Fruit fly (Drosophila melanogaster): ENCODE measurements around the gene CG31220.

The CG31220 gene

dm6 chr3R:19671223-19671991 is 23.1 kb downstream of the CG31220 start, which contains the start of gene Naam (continued):
- no peak for TF ChIP-seq dimm (GFP tag; IDR thresholded peaks at IDR 0.05)
- no peak for TF ChIP-seq CG10979 (tag; optimal IDR thresholded peaks at IDR 0.05)
- TF ChIP-seq CG17802 (tag; optimal IDR thresholded peaks at IDR 0.05), result peak; percentile 41
- peak; percentile 89 for TF ChIP-seq CG16779 (GFP tag; IDR thresholded peaks at IDR 0.05)
- peak; percentile 57; the same call in 1 of the 2 replicates for TF ChIP-seq E2f2 (GFP tag; IDR thresholded peaks at IDR 0.05)
- TF ChIP-seq CG9215 (GFP tag; IDR thresholded peaks at IDR 0.05), result peak; percentile 53
- TF ChIP-seq bbx (GFP tag; IDR thresholded peaks at IDR 0.05; ENCODE audit: partially characterized antibody), result no peak
- peak; percentile 67 for TF ChIP-seq gcm2 (GFP tag; optimal IDR thresholded peaks at IDR 0.05)
- TF ChIP-seq gcm (GFP tag; optimal IDR thresholded peaks at IDR 0.05), result peak; percentile 73
- TF ChIP-seq MESR4 (GFP tag; optimal IDR thresholded peaks at IDR 0.05), result peak; percentile 19
- peak; percentile 85 for TF ChIP-seq Drgx (GFP tag; IDR thresholded peaks at IDR 0.05)
- no peak for TF ChIP-seq tup (GFP tag; optimal IDR thresholded peaks at IDR 0.05)
- no peak for TF ChIP-seq HLHmδ (GFP tag; optimal IDR thresholded peaks at IDR 0.05)
- peak; percentile 76 for TF ChIP-seq wek (GFP tag; optimal IDR thresholded peaks at IDR 0.05)
- peak; percentile 97 for TF ChIP-seq exex (tag; optimal IDR thresholded peaks at IDR 0.05)
- peak; percentile 77 for TF ChIP-seq slbo (GFP tag; IDR thresholded peaks at IDR 0.05)
- peak; percentile 8 for TF ChIP-seq ab (GFP tag; optimal IDR thresholded peaks at IDR 0.05)
- TF ChIP-seq Oli (tag; optimal IDR thresholded peaks at IDR 0.05), result peak; percentile 72
- TF ChIP-seq CG13296 (GFP tag; optimal IDR thresholded peaks at IDR 0.05), result peak; percentile 74
- peak; percentile 46; the same call in 1 of the 3 replicates for TF ChIP-seq B-H1 (GFP tag; IDR thresholded peaks at IDR 0.05)
- peak; percentile 22 for TF ChIP-seq CG12299 (tag; optimal IDR thresholded peaks at IDR 0.05)
- TF ChIP-seq CG32772 (GFP tag; IDR thresholded peaks at IDR 0.05), result no peak
- no peak for TF ChIP-seq fd102C (GFP tag; optimal IDR thresholded peaks at IDR 0.05)
- peak; percentile 77 for TF ChIP-seq az2 (GFP tag; optimal IDR thresholded peaks at IDR 0.05)
- TF ChIP-seq Gsc (GFP tag; IDR thresholded peaks at IDR 0.05), result no peak
- TF ChIP-seq CG31388 (GFP tag; optimal IDR thresholded peaks at IDR 0.05), result no peak
- TF ChIP-seq CG18619 (GFP tag; optimal IDR thresholded peaks at IDR 0.05), result peak; percentile 74
- no peak for TF ChIP-seq CG6791 (GFP tag; IDR thresholded peaks at IDR 0.05; ENCODE audit: partially characterized antibody)
- TF ChIP-seq CG17612 (GFP tag; IDR thresholded peaks at IDR 0.05), result 0 out of 2 replicates have a peak, but pooled peaks have one; percentile 32
- peak; percentile 86 for TF ChIP-seq Fer1 (GFP tag; optimal IDR thresholded peaks at IDR 0.05)
- peak; percentile 58 for TF ChIP-seq sisA (GFP tag; IDR thresholded peaks at IDR 0.05)
- peak; percentile 77 for TF ChIP-seq Dip3 (GFP tag; optimal IDR thresholded peaks at IDR 0.05)
- TF ChIP-seq CG12659 (GFP tag; optimal IDR thresholded peaks at IDR 0.05), result peak; percentile 76
- TF ChIP-seq CG2678 (tag; optimal IDR thresholded peaks at IDR 0.05), result peak; percentile 85
- TF ChIP-seq CG2120 (GFP tag; optimal IDR thresholded peaks at IDR 0.05), result peak; percentile 94
- no peak for TF ChIP-seq CG3726 (GFP tag; IDR thresholded peaks at IDR 0.05)
- TF ChIP-seq HmgD (GFP tag; optimal IDR thresholded peaks at IDR 0.05), result peak; percentile 30
- TF ChIP-seq CG11093 (GFP tag; IDR thresholded peaks at IDR 0.05), result no peak
- peak; percentile 23 for TF ChIP-seq corto (GFP tag; optimal IDR thresholded peaks at IDR 0.05)
- no peak for TF ChIP-seq CG16813 (GFP tag; IDR thresholded peaks at IDR 0.05; ENCODE audit: partially characterized antibody)
- no peak for TF ChIP-seq cg (GFP tag; optimal IDR thresholded peaks at IDR 0.05)
- TF ChIP-seq Side (GFP tag; optimal IDR thresholded peaks at IDR 0.05), result peak; percentile 76
- peak; percentile 82 for TF ChIP-seq CG30403 (GFP tag; optimal IDR thresholded peaks at IDR 0.05)
- TF ChIP-seq CG31441 (GFP tag; IDR thresholded peaks at IDR 0.05), result peak; percentile 77
- TF ChIP-seq CG17912 (GFP tag; optimal IDR thresholded peaks at IDR 0.05), result no peak
- no peak for TF ChIP-seq gt (GFP tag; IDR thresholded peaks at IDR 0.05)
- peak; percentile 84 for TF ChIP-seq CG11398 (GFP tag; optimal IDR thresholded peaks at IDR 0.05)
- TF ChIP-seq CG9876 (GFP tag; optimal IDR thresholded peaks at IDR 0.05), result peak; percentile 32
- no peak for TF ChIP-seq jigr1 (GFP tag; IDR thresholded peaks at IDR 0.05)
- peak; percentile 59 for TF ChIP-seq tx (GFP tag; optimal IDR thresholded peaks at IDR 0.05)
